Fruit fly (Drosophila melanogaster): ENCODE results near the gene CG14820.

Gene CG14820

DNA sequence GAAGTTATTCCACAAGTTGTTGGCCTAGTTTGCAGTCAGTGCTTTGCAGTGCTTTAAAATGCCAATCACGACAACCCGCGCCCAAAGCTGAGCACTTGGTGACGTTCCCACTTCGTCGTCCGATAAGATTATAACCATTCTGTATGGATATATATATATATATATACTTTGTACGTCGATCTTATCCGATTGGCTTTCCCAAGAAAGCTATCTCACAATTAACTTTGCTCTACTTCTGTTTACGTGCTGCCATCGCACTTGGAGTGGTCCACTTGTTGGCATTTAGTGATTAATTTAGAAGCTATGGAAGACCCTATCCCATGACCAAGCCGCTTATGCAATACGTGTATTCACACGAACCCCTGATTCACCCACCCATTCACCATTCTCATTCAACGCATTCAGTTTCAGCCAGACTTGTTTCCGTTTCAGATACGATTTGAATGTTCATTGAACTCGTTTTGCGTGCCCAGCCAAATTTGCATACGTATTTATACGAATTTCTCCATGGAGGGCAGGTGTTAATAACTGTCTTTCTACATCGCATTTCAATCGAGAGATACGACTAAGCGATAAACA, 29.4 kb downstream of the CG14820 start:
- TF ChIP-seq dmrt93B (GFP tag; optimal IDR thresholded peaks at IDR 0.05) (no peak), Hnf4 (GFP tag; optimal IDR thresholded peaks at IDR 0.05) (no peak), Jra (GFP tag; optimal IDR thresholded peaks at IDR 0.05) (no peak), GATAd (GFP tag; optimal IDR thresholded peaks at IDR 0.05) (no peak), OdsH (GFP tag; optimal IDR thresholded peaks at IDR 0.05) (no peak), usp (GFP tag; optimal IDR thresholded peaks at IDR 0.05) (no peak), sage (GFP tag; optimal IDR thresholded peaks at IDR 0.05) (no peak), Rel (GFP tag; optimal IDR thresholded peaks at IDR 0.05) (no peak), Rel (tag; optimal IDR thresholded peaks at IDR 0.05) (no peak), Sp1 (GFP tag; optimal IDR thresholded peaks at IDR 0.05) (no peak), CG9705 (GFP tag; optimal IDR thresholded peaks at IDR 0.05) (no peak), woc (GFP tag; optimal IDR thresholded peaks at IDR 0.05) (no peak), jim (GFP tag; optimal IDR thresholded peaks at IDR 0.05) (no peak), brk (GFP tag; optimal IDR thresholded peaks at IDR 0.05) (no peak), fru (GFP tag; optimal IDR thresholded peaks at IDR 0.05) (no peak)

DNA sequence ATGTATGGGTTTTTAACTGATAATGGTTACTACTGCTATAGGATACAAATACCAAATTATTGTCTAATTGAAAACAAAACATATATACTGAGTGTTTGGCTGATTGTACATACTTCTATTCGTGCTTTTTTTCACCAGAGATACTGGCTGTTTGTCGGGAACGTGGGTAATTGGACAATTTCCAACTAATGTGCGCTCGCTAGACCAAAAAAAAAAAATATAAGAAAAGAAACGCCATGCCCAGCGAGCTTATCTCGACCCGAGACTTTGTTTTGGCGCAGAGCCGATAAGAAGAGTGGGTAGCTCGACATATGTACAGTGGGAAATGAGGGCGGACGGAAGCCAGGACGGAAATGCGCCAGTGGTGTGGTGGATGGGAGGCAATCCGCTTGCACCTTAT, 30.4 kb downstream of the CG14820 start:
- TF ChIP-seq Sp1 (GFP tag; optimal IDR thresholded peaks at IDR 0.05) = no peak
- no peak for TF ChIP-seq CG9705 (GFP tag; optimal IDR thresholded peaks at IDR 0.05)
- TF ChIP-seq Dif (GFP tag; optimal IDR thresholded peaks at IDR 0.05; ENCODE audit: partially characterized antibody) = no peak
- TF ChIP-seq Dfd (GFP tag; optimal IDR thresholded peaks at IDR 0.05) = no peak
- no peak for TF ChIP-seq Myc (optimal IDR thresholded peaks at IDR 0.05)
- TF ChIP-seq GATAd (GFP tag; optimal IDR thresholded peaks at IDR 0.05) = no peak
- no peak for TF ChIP-seq sv (GFP tag; optimal IDR thresholded peaks at IDR 0.05)
- TF ChIP-seq jim (GFP tag; optimal IDR thresholded peaks at IDR 0.05) = no peak
- TF ChIP-seq dl (GFP tag; optimal IDR thresholded peaks at IDR 0.05; ENCODE audit: insufficient read depth in 1 of 2, partially characterized antibody in 2 of 2) = no peak
- TF ChIP-seq Jra (GFP tag; optimal IDR thresholded peaks at IDR 0.05) = no peak
- no peak for TF ChIP-seq sage (GFP tag; optimal IDR thresholded peaks at IDR 0.05)
- no peak for TF ChIP-seq h (GFP tag; optimal IDR thresholded peaks at IDR 0.05)

DNA sequence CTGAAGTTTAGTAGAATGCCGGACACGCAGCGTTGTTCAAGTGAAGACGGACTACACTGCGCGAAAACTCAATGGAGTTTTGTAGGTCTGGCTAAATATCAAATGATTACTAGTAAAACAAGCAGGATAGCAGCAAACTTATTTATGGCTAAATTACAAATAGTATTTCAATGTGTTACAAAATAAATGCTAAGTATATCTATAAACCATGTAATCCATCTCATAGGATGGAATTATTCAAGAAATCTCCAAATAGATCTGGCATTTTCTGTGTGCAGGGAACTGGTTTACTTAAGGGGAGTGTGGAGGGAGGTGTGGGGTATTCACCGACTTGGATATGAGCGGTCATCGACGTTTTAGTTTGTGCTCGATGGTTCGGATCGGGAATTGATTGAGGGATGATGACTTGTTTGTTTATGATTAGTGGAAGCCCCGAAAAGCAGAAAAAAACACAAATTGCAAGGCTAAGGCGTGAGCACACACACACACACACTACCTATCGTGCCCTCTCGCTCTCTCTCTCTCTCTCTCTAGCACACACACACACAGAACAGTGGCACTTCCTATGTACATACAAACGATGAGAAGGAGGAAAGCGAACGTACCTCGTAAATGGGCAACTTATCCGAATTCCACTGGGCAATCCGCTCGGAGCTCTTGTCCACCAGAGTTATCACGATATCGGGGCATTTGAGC, 31.2 kb downstream of the CG14820 start:
- TF ChIP-seq ey (GFP tag; optimal IDR thresholded peaks at IDR 0.05) = peak; percentile 72
- no peak for TF ChIP-seq GATAd (GFP tag; optimal IDR thresholded peaks at IDR 0.05)
- no peak for TF ChIP-seq psq (GFP tag; optimal IDR thresholded peaks at IDR 0.05)
- peak; percentile 67 for TF ChIP-seq OdsH (GFP tag; optimal IDR thresholded peaks at IDR 0.05)
- no peak for TF ChIP-seq HLH106 (tag; optimal IDR thresholded peaks at IDR 0.05)
- no peak for TF ChIP-seq Myc (optimal IDR thresholded peaks at IDR 0.05)
- TF ChIP-seq Hr78 (GFP tag; optimal IDR thresholded peaks at IDR 0.05) = no peak
- TF ChIP-seq Vsx2 (GFP tag; optimal IDR thresholded peaks at IDR 0.05; ENCODE audit: partially characterized antibody) = no peak
- peak; percentile 59 for TF ChIP-seq woc (GFP tag; optimal IDR thresholded peaks at IDR 0.05)
- peak in 1 of 2 experiments; percentile 24 for TF ChIP-seq foxo (GFP tag; optimal IDR thresholded peaks at IDR 0.05)
- TF ChIP-seq dmrt93B (GFP tag; optimal IDR thresholded peaks at IDR 0.05) = no peak
- no peak for TF ChIP-seq tai (GFP tag; optimal IDR thresholded peaks at IDR 0.05)
- no peak for TF ChIP-seq Rel (GFP tag; optimal IDR thresholded peaks at IDR 0.05)
- peak; percentile 78 for TF ChIP-seq Rel (tag; optimal IDR thresholded peaks at IDR 0.05)
- TF ChIP-seq usp (GFP tag; optimal IDR thresholded peaks at IDR 0.05) = no peak
- no peak for TF ChIP-seq pan (optimal IDR thresholded peaks at IDR 0.05)
- no peak for TF ChIP-seq CrebA (GFP tag; optimal IDR thresholded peaks at IDR 0.05; ENCODE audit: borderline replicate concordance)
- TF ChIP-seq Jra (GFP tag; optimal IDR thresholded peaks at IDR 0.05) = no peak
- no peak for TF ChIP-seq dl (GFP tag; optimal IDR thresholded peaks at IDR 0.05; ENCODE audit: insufficient read depth in 1 of 2, partially characterized antibody in 2 of 2)
- peak; percentile 74 for TF ChIP-seq sv (GFP tag; optimal IDR thresholded peaks at IDR 0.05)
- no peak for TF ChIP-seq dsf (GFP tag; optimal IDR thresholded peaks at IDR 0.05; ENCODE audit: borderline replicate concordance)
- no peak for TF ChIP-seq Abd-B (GFP tag; optimal IDR thresholded peaks at IDR 0.05)
- no peak for TF ChIP-seq jim (GFP tag; optimal IDR thresholded peaks at IDR 0.05)
- no peak for TF ChIP-seq brk (GFP tag; optimal IDR thresholded peaks at IDR 0.05)
- TF ChIP-seq lola (GFP tag; optimal IDR thresholded peaks at IDR 0.05) = no peak
- TF ChIP-seq CG9705 (GFP tag; optimal IDR thresholded peaks at IDR 0.05) = no peak
- TF ChIP-seq CG32264 (GFP tag; optimal IDR thresholded peaks at IDR 0.05) = no peak
- no peak for TF ChIP-seq Hr83 (GFP tag; optimal IDR thresholded peaks at IDR 0.05; ENCODE audit: poor library complexity, severe bottlenecking)
- TF ChIP-seq Hnf4 (GFP tag; optimal IDR thresholded peaks at IDR 0.05) = peak; percentile 58
- TF ChIP-seq sage (GFP tag; optimal IDR thresholded peaks at IDR 0.05) = no peak
- no peak for TF ChIP-seq Dfd (GFP tag; optimal IDR thresholded peaks at IDR 0.05)
- TF ChIP-seq h (GFP tag; optimal IDR thresholded peaks at IDR 0.05) = no peak
- TF ChIP-seq N (GFP tag; optimal IDR thresholded peaks at IDR 0.05) = peak; percentile 16
- no peak for TF ChIP-seq Dif (GFP tag; optimal IDR thresholded peaks at IDR 0.05; ENCODE audit: partially characterized antibody)
- no peak for TF ChIP-seq Mio (GFP tag; optimal IDR thresholded peaks at IDR 0.05)
- TF ChIP-seq Sp1 (GFP tag; optimal IDR thresholded peaks at IDR 0.05) = no peak
- TF ChIP-seq br (GFP tag; optimal IDR thresholded peaks at IDR 0.05) = peak; percentile 22
- peak; percentile 39 for TF ChIP-seq fru (GFP tag; optimal IDR thresholded peaks at IDR 0.05)
- peak; percentile 60 for TF ChIP-seq rgr (GFP tag; optimal IDR thresholded peaks at IDR 0.05)

All from whole organism, wandering third instar larva.